Fruit fly (Drosophila melanogaster): ENCODE data around the gene Meics.
A peak's percentile ranks its signal among the peaks of the same experiment; 100 is the strongest.

Gene Meics

DNA sequence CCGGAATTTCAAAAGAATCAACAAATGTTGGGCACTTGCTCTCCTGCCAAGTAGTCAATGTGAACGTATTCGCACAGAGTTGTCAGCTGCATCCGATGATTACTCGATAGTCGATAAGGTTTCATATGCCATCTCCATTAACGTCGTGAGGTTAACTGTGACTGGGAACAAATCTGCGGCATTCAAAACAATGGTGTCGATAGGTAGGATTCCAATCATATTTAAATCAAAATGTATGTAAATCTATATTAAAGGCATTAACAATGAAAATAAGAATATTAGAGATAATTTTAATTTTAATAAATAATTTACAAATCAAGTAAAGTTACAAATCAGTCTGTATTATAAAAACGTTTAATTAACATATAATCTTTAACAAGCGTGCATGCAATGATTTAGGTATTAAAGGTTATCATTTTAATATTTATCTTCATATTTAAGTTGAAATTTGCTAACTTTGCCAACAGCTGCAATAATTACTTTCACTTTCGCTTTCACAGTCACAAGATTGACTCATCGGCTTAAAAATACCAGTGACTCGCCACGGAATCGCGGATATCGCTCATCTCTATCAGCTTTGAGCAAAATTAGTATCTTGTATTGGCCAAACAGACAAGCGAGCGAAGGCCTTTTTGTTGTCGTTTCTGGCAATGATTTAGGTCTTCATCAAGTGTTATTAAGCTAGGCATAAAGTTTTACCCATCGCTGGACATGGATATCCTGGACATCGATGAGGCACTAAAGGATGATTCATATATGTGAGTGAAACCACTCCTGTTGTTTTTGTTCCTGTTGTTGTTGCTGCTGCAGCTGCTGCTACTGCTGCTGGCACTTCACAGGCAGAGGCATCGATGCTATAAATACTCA is at the start of gene Meics, which contains the start of the genes Nxf3 and ssp2 (continued):
- TF ChIP-seq Xbp1 (GFP tag; optimal IDR thresholded peaks at IDR 0.05), result peak; percentile 49
- no peak for TF ChIP-seq danr (GFP tag; IDR thresholded peaks at IDR 0.05)
- peak; percentile 48 for TF ChIP-seq stwl (tag; optimal IDR thresholded peaks at IDR 0.05)
- TF ChIP-seq CG8089 (GFP tag; optimal IDR thresholded peaks at IDR 0.05), result no peak
- no peak for TF ChIP-seq CG16815 (GFP tag; optimal IDR thresholded peaks at IDR 0.05)
- no peak for TF ChIP-seq CG6765 (GFP tag; optimal IDR thresholded peaks at IDR 0.05)
- peak; percentile 96 for TF ChIP-seq Ets65A (GFP tag)
- peak; percentile 68 for TF ChIP-seq CG6791 (GFP tag; IDR thresholded peaks at IDR 0.05; ENCODE audit: partially characterized antibody)
- peak; percentile 0 for TF ChIP-seq ERR (GFP tag; optimal IDR thresholded peaks at IDR 0.05)
- TF ChIP-seq Opbp (GFP tag; IDR thresholded peaks at IDR 0.05; ENCODE audit: partially characterized antibody), result peak; percentile 85
- peak; percentile 55 for TF ChIP-seq mam (GFP tag; optimal IDR thresholded peaks at IDR 0.05)
- TF ChIP-seq CG12391 (tag; optimal IDR thresholded peaks at IDR 0.05), result peak; percentile 58
- no peak for TF ChIP-seq CG14965 (GFP tag; optimal IDR thresholded peaks at IDR 0.05; ENCODE audit: borderline replicate concordance)
- peak; percentile 71 for TF ChIP-seq CG9797 (GFP tag; optimal IDR thresholded peaks at IDR 0.05)
- TF ChIP-seq kah (GFP tag; optimal IDR thresholded peaks at IDR 0.05), result no peak
- TF ChIP-seq Ada2b (GFP tag; IDR thresholded peaks at IDR 0.05), result no peak
- no peak for TF ChIP-seq CG6272 (GFP tag; IDR thresholded peaks at IDR 0.05)
- no peak for TF ChIP-seq H15 (GFP tag; IDR thresholded peaks at IDR 0.05)
- TF ChIP-seq D (optimal IDR thresholded peaks at IDR 0.05), result no peak
- TF ChIP-seq D (GFP tag; optimal IDR thresholded peaks at IDR 0.05), result peak; percentile 25
- TF ChIP-seq gro (GFP tag; optimal IDR thresholded peaks at IDR 0.05), result no peak
- TF ChIP-seq Ets97D (GFP tag; optimal IDR thresholded peaks at IDR 0.05), result peak; percentile 40
- peak; percentile 77 for TF ChIP-seq sens (GFP tag)
- peak; percentile 21; the same call in 1 of the 2 replicates for TF ChIP-seq CG17328 (GFP tag; IDR thresholded peaks at IDR 0.05)
- TF ChIP-seq Dref (GFP tag; IDR thresholded peaks at IDR 0.05), result peak; percentile 65
- TF ChIP-seq CG32772 (GFP tag; IDR thresholded peaks at IDR 0.05), result 0 out of 2 replicates have a peak, but pooled peaks have one; percentile 12
- peak; percentile 87 for TF ChIP-seq Sry-δ (GFP tag; optimal IDR thresholded peaks at IDR 0.05)
- peak; percentile 26 for TF ChIP-seq Dek (tag; optimal IDR thresholded peaks at IDR 0.05)
- peak; percentile 71; the same call in 2 of the 3 replicates for TF ChIP-seq hb (GFP tag; IDR thresholded peaks at IDR 0.05; ENCODE audit: partially characterized antibody)
- TF ChIP-seq CG12155 (GFP tag; optimal IDR thresholded peaks at IDR 0.05), result peak; percentile 2
- TF ChIP-seq sc (optimal IDR thresholded peaks at IDR 0.05), result no peak
- TF ChIP-seq sc (GFP tag; optimal IDR thresholded peaks at IDR 0.05), result peak; percentile 7
- TF ChIP-seq tup (GFP tag; optimal IDR thresholded peaks at IDR 0.05), result no peak
- TF ChIP-seq da (GFP tag; optimal IDR thresholded peaks at IDR 0.05), result no peak
- TF ChIP-seq pzg (GFP tag; optimal IDR thresholded peaks at IDR 0.05), result peak; percentile 60
- TF ChIP-seq Meics (GFP tag; optimal IDR thresholded peaks at IDR 0.05), result no peak
- TF ChIP-seq ind (GFP tag; optimal IDR thresholded peaks at IDR 0.05), result peak; percentile 45
- TF ChIP-seq CG8359 (GFP tag; optimal IDR thresholded peaks at IDR 0.05; ENCODE audit: borderline replicate concordance), result no peak
- TF ChIP-seq tgo (GFP tag; IDR thresholded peaks at IDR 0.05), result no peak
- TF ChIP-seq CG7963 (GFP tag; IDR thresholded peaks at IDR 0.05; ENCODE audit: partially characterized antibody), result peak; percentile 65
- no peak for TF ChIP-seq Lpt (GFP tag; optimal IDR thresholded peaks at IDR 0.05)
- no peak for TF ChIP-seq CG17802 (tag; optimal IDR thresholded peaks at IDR 0.05)
- TF ChIP-seq CG14667 (GFP tag; IDR thresholded peaks at IDR 0.05), result 0 out of 2 replicates have a peak, but pooled peaks have one; percentile 11
- no peak for TF ChIP-seq PHDP (tag; optimal IDR thresholded peaks at IDR 0.05)
- peak; percentile 21 for TF ChIP-seq HLH54F (GFP tag; optimal IDR thresholded peaks at IDR 0.05)
- no peak for TF ChIP-seq Asciz (GFP tag; optimal IDR thresholded peaks at IDR 0.05)
- TF ChIP-seq H2.0 (GFP tag; IDR thresholded peaks at IDR 0.05), result peak; percentile 34; the same call in 1 of the 2 replicates
- TF ChIP-seq schlank (tag; optimal IDR thresholded peaks at IDR 0.05), result no peak
- no peak for TF ChIP-seq CG10209 (GFP tag; optimal IDR thresholded peaks at IDR 0.05)

All from whole organism, embryonic.